Worm (Caenorhabditis elegans): ENCODE results near the gene clec-247.

DNA sequence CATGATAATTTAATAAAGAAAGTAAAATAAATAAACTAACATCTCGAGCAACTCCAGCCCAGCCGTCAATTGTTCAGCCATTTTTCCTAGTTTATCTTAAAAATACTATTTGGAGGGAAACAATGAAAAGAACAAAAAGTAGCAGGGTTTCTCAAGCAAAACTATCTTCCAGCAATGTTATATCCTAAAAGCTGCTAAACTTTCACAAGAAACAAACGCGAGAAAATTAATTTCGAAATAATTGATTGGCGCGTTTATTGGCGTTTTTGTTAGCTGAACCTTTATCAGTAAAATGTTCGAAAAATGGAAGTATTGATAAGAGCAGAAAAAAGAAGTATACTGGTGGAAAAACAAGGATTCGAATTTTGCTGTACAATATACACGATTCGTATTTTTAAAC, 40.5 kb downstream of the clec-247 start, which contains the start of gene B0462.5:
- TF ChIP-seq ztf-7 (tag; optimal IDR thresholded peaks at IDR 0.05), result no peak
- TF ChIP-seq unc-130 (GFP tag; optimal IDR thresholded peaks at IDR 0.05), result no peak
- no peak for TF ChIP-seq snpc-4 (tag; optimal IDR thresholded peaks at IDR 0.05)
- TF ChIP-seq unc-39 (tag; optimal IDR thresholded peaks at IDR 0.05), result no peak
- no peak for TF ChIP-seq F49E8.2 (tag; optimal IDR thresholded peaks at IDR 0.05; ENCODE audit: borderline replicate concordance)
- TF ChIP-seq Y5F2A.4 (GFP tag; optimal IDR thresholded peaks at IDR 0.05), result no peak
- TF ChIP-seq aha-1 (tag), result no peak
